Worm (Caenorhabditis elegans): Measurements from ENCODE around the gene str-236.

str-236 gene

ce11 chrV:1494469-1494868 lies 33.4 kb downstream of the str-236 start, which contains the start of gene spig-7:
TSS of gene spig-7 (plus strand) at chrV:1494769.
- TF ChIP-seq egl-5 (tag; optimal IDR thresholded peaks at IDR 0.05): no peak
- TF ChIP-seq mml-1 (tag; optimal IDR thresholded peaks at IDR 0.05): no peak
- TF ChIP-seq nhr-12 (tag; optimal IDR thresholded peaks at IDR 0.05): no peak
- no peak for TF ChIP-seq jun-1 (tag; optimal IDR thresholded peaks at IDR 0.05)
- TF ChIP-seq skn-1 (tag; optimal IDR thresholded peaks at IDR 0.05): no peak
- TF ChIP-seq snpc-4 (tag; optimal IDR thresholded peaks at IDR 0.05): no peak
- no peak for TF ChIP-seq nhr-11 (tag; optimal IDR thresholded peaks at IDR 0.05)
- no peak for TF ChIP-seq R02D3.7 (tag; optimal IDR thresholded peaks at IDR 0.05)
- TF ChIP-seq ztf-4 (tag; optimal IDR thresholded peaks at IDR 0.05): no peak
- TF ChIP-seq unc-62 (GFP tag; optimal IDR thresholded peaks at IDR 0.05): no peak
- TF ChIP-seq mdl-1 (tag; optimal IDR thresholded peaks at IDR 0.05): no peak

ce11 chrV:1491510-1491909 lies 36.4 kb downstream of the str-236 start, which contains the start of gene C38C3.6:
TSS of gene C38C3.6 (minus strand) at chrV:1491610.
- TF ChIP-seq nhr-76 (tag; optimal IDR thresholded peaks at IDR 0.05) (no peak), nfya-1 (tag; optimal IDR thresholded peaks at IDR 0.05; ENCODE audit: insufficient read depth) (no peak), sea-2 (GFP tag; optimal IDR thresholded peaks at IDR 0.05) (no peak)

- TF ChIP-seq nhr-237 (tag; optimal IDR thresholded peaks at IDR 0.05) (no peak), ceh-9 (tag; optimal IDR thresholded peaks at IDR 0.05) (no peak)
These were observed 39.2 kb downstream of the str-236 start for ce11 chrV:1488642-1489041.

- no peak for TF ChIP-seq ztf-4 (tag; optimal IDR thresholded peaks at IDR 0.05)
- TF ChIP-seq lin-15B (tag; optimal IDR thresholded peaks at IDR 0.05): no peak
- TF ChIP-seq aly-2 (tag; optimal IDR thresholded peaks at IDR 0.05): no peak
- no peak for TF ChIP-seq ZK546.5 (tag; optimal IDR thresholded peaks at IDR 0.05)
- no peak for TF ChIP-seq egl-27 (tag; optimal IDR thresholded peaks at IDR 0.05)
- no peak for TF ChIP-seq daf-12 (tag; optimal IDR thresholded peaks at IDR 0.05)
- TF ChIP-seq elt-1 (tag; optimal IDR thresholded peaks at IDR 0.05): no peak
- no peak for TF ChIP-seq ceh-16 (tag; optimal IDR thresholded peaks at IDR 0.05)
- TF ChIP-seq zag-1 (tag; optimal IDR thresholded peaks at IDR 0.05): no peak
- TF ChIP-seq fkh-2 (tag; optimal IDR thresholded peaks at IDR 0.05): no peak
- no peak for TF ChIP-seq pha-4 (tag; optimal IDR thresholded peaks at IDR 0.05)
- TF ChIP-seq snpc-4 (tag; optimal IDR thresholded peaks at IDR 0.05): no peak
- no peak for TF ChIP-seq elt-3 (tag; optimal IDR thresholded peaks at IDR 0.05)
- TF ChIP-seq fkh-10 (GFP tag; optimal IDR thresholded peaks at IDR 0.05): no peak
- TF ChIP-seq egl-5 (tag; optimal IDR thresholded peaks at IDR 0.05): no peak
- no peak for TF ChIP-seq unc-39 (tag; optimal IDR thresholded peaks at IDR 0.05)
- TF ChIP-seq ceh-82 (tag; optimal IDR thresholded peaks at IDR 0.05): no peak
- TF ChIP-seq pqm-1 (tag; optimal IDR thresholded peaks at IDR 0.05): no peak
These were observed 40.6 kb downstream of the str-236 start for ce11 chrV:1487262-1487661.

- TF ChIP-seq pqm-1 (tag; optimal IDR thresholded peaks at IDR 0.05): no peak
- TF ChIP-seq fkh-10 (GFP tag; optimal IDR thresholded peaks at IDR 0.05): peak; percentile 58
These were observed 41.9 kb downstream of the str-236 start for ce11 chrV:1486031-1486430.

- TF ChIP-seq fos-1 (tag; optimal IDR thresholded peaks at IDR 0.05): no peak
- TF ChIP-seq mdl-1 (tag; optimal IDR thresholded peaks at IDR 0.05): no peak
- TF ChIP-seq hmg-11 (tag; optimal IDR thresholded peaks at IDR 0.05): no peak
- TF ChIP-seq lin-39 (tag; optimal IDR thresholded peaks at IDR 0.05): no peak
- TF ChIP-seq pqm-1 (tag; optimal IDR thresholded peaks at IDR 0.05): no peak
- no peak for TF ChIP-seq daf-12 (tag; optimal IDR thresholded peaks at IDR 0.05)
- no peak for TF ChIP-seq elt-3 (tag; optimal IDR thresholded peaks at IDR 0.05)
- TF ChIP-seq ceh-9 (tag; optimal IDR thresholded peaks at IDR 0.05): no peak
- no peak for TF ChIP-seq ztf-11 (tag; optimal IDR thresholded peaks at IDR 0.05)
- no peak for TF ChIP-seq fkh-10 (GFP tag; optimal IDR thresholded peaks at IDR 0.05)
- no peak for TF ChIP-seq egl-27 (tag; optimal IDR thresholded peaks at IDR 0.05)
- TF ChIP-seq nfya-1 (tag; optimal IDR thresholded peaks at IDR 0.05; ENCODE audit: insufficient read depth): no peak
- TF ChIP-seq R02D3.7 (tag; optimal IDR thresholded peaks at IDR 0.05): no peak
- TF ChIP-seq aly-2 (tag; optimal IDR thresholded peaks at IDR 0.05): no peak
- TF ChIP-seq ceh-82 (tag; optimal IDR thresholded peaks at IDR 0.05): no peak
- TF ChIP-seq nhr-43 (tag; optimal IDR thresholded peaks at IDR 0.05; ENCODE audit: poor library complexity, severe bottlenecking): no peak
- no peak for TF ChIP-seq elt-1 (tag; optimal IDR thresholded peaks at IDR 0.05)
- TF ChIP-seq lsy-12 (tag; optimal IDR thresholded peaks at IDR 0.05): no peak
- no peak for TF ChIP-seq nhr-12 (tag; optimal IDR thresholded peaks at IDR 0.05)
These were observed 46.1 kb downstream of the str-236 start, which contains the start of gene C38C3.4 for ce11 chrV:1481742-1482141. TSS of gene C38C3.4 (plus strand) at chrV:1482042.

All from whole organism, L3 larva.